Worm (Caenorhabditis elegans) whole organism, L3 larva: Measurements from ENCODE around the gene T21B4.15.

Experiments
- ceh-82 ChIP-seq: fragments of 150-350 bp; optimal IDR thresholded peaks from 2 replicates; lab custom pipeline; 2014; ENCODE audit warnings: missing biosample characterization, missing genetic modification characterization
- elt-3 ChIP-seq, 3 experiments: fragments of 150-350 bp in 1 of 3; sonication (generic microtip) in 2 of 3; optimal IDR thresholded peaks; 2 replicates in 2 of 3; 4 replicates in 1 of 3; lab custom pipeline; 2014 to 2017; ENCODE audit warnings: missing biosample characterization in 3 of 3, missing genetic modification characterization in 3 of 3
- fkh-10 ChIP-seq: sonication (generic microtip); optimal IDR thresholded peaks from 2 replicates; lab custom pipeline; 2017; ENCODE audit warnings: missing biosample characterization, missing genetic modification reagents, missing genetic modification characterization
- nhr-77 ChIP-seq: fragments of 150-350 bp; optimal IDR thresholded peaks from 2 replicates; lab custom pipeline; 2014; ENCODE audit warnings: missing biosample characterization, missing genetic modification characterization
- unc-62 ChIP-seq: fragments of 150-350 bp; sonication (generic microtip); optimal IDR thresholded peaks from 4 replicates; lab custom pipeline; 2014; ENCODE audit warnings: missing biosample characterization, missing genetic modification reagents, missing genetic modification characterization
- ztf-4 ChIP-seq: fragments of 150-350 bp; optimal IDR thresholded peaks from 2 replicates; lab custom pipeline; 2014; ENCODE audit warnings: missing biosample characterization, missing genetic modification characterization

ce11 chrII:12465557-12465956 lies 24.4 kb upstream of the T21B4.15 start, which contains the start of gene sre-37:
- TF ChIP-seq ztf-4 (tag; lab: Kevin White, UChicago): no peak
- TF ChIP-seq elt-3 (tag; optimal IDR thresholded peaks at IDR 0.05; lab: Kevin White, UChicago): no peak
- no peak for TF ChIP-seq unc-62 (GFP tag; lab: Kevin White, UChicago)
- TF ChIP-seq nhr-77 (tag; lab: Kevin White, UChicago): no peak
- TF ChIP-seq fkh-10 (GFP tag; lab: Kevin White, UChicago): no peak
- no peak for TF ChIP-seq ceh-82
